Worm (Caenorhabditis elegans): ENCODE data around the gene sup-10.
A peak's percentile ranks its signal among the peaks of the same experiment; 100 is the strongest.

The sup-10 gene

DNA sequence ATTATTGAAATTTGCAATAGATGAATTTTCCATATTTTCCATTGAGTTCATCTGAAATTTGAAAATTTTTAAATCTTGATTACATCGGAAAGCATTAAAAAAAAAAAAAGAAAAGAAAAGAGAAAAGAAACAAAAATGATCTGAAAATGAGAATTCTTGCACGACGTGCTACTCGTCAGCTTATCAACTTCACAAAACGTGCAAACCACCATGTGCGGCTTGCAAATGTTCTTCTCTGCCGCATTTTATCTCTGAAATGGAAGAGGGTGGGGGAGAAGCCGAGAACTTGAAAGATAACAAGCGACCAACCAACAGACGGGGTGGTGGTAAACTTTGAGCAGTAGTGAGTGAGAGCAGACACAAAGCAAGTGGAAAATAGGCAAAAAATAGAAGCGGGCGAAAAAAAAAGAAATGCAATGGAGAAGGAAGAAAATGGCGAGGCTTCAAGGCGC lies 5.9 kb downstream of the sup-10 start, which contains the start of gene F31A3.3:
F31A3.3 (minus strand) TSS at position 51 of the 452 bp plus-strand sequence.
- TF ChIP-seq daf-12 (tag; optimal IDR thresholded peaks at IDR 0.05) (no peak), attf-4 (tag; optimal IDR thresholded peaks at IDR 0.05) (no peak), T26A8.4 (GFP tag; IDR thresholded peaks at IDR 0.05) (no peak), zfp-3 (GFP tag; conservative IDR thresholded peaks at IDR 0.05) (no peak), hif-1 (tag; optimal IDR thresholded peaks at IDR 0.05) (no peak), saeg-2 (GFP tag; IDR thresholded peaks at IDR 0.05) (0 out of 2 replicates have a peak, but pooled peaks have one; percentile 27), daf-19 (GFP tag; conservative IDR thresholded peaks at IDR 0.05) (no peak), aha-1 (tag) (peak; percentile 6), spr-3 (GFP tag; optimal IDR thresholded peaks at IDR 0.05) (no peak), fkh-10 (GFP tag; optimal IDR thresholded peaks at IDR 0.05) (no peak), php-3 (GFP tag; IDR thresholded peaks at IDR 0.05) (no peak), mep-1 (tag; optimal IDR thresholded peaks at IDR 0.05) (no peak), mdl-1 (tag; optimal IDR thresholded peaks at IDR 0.05) (peak in 1 of 2 experiments; percentile 46), nhr-42 (GFP tag; IDR thresholded peaks at IDR 0.05) (no peak), hlh-11 (tag; optimal IDR thresholded peaks at IDR 0.05) (peak; percentile 36), zip-2 (tag; optimal IDR thresholded peaks at IDR 0.05) (no peak), daf-16 (GFP tag; optimal IDR thresholded peaks at IDR 0.05) (no peak), daf-16 (tag; optimal IDR thresholded peaks at IDR 0.05) (no peak), nhr-111 (GFP tag; optimal IDR thresholded peaks at IDR 0.05) (no peak), ceh-28 (tag; optimal IDR thresholded peaks at IDR 0.05) (no peak), nhr-41 (GFP tag; IDR thresholded peaks at IDR 0.05) (no peak), madf-5 (GFP tag; IDR thresholded peaks at IDR 0.05) (no peak), ceh-32 (tag; optimal IDR thresholded peaks at IDR 0.05; ENCODE audit: poor library complexity) (no peak), gei-8 (GFP tag; optimal IDR thresholded peaks at IDR 0.05) (no peak), hlh-30 (tag; optimal IDR thresholded peaks at IDR 0.05; ENCODE audit: insufficient read depth) (no peak), duxl-1 (tag; optimal IDR thresholded peaks at IDR 0.05; ENCODE audit: poor library complexity) (no peak), dmd-8 (GFP tag; IDR thresholded peaks at IDR 0.05) (no peak), lin-15B (tag; optimal IDR thresholded peaks at IDR 0.05) (no peak), F26F4.8 (GFP tag; conservative IDR thresholded peaks at IDR 0.05) (no peak), daf-8 (GFP tag; IDR thresholded peaks at IDR 0.05) (no peak), F44E2.7 (GFP tag; IDR thresholded peaks at IDR 0.05) (no peak), dmd-6 (GFP tag; IDR thresholded peaks at IDR 0.05) (peak; percentile 83), zfp-2 (tag; optimal IDR thresholded peaks at IDR 0.05) (no peak), vab-7 (GFP tag; IDR thresholded peaks at IDR 0.05) (no peak), spr-1 (tag; optimal IDR thresholded peaks at IDR 0.05) (no peak), nhr-28 (tag; optimal IDR thresholded peaks at IDR 0.05) (peak; percentile 54), egl-27 (tag; optimal IDR thresholded peaks at IDR 0.05) (no peak), ztf-7 (tag; optimal IDR thresholded peaks at IDR 0.05) (no peak), F37D6.2 (tag; optimal IDR thresholded peaks at IDR 0.05) (no peak), lin-1 (GFP tag; IDR thresholded peaks at IDR 0.05) (no peak), ama-1 (optimal IDR thresholded peaks at IDR 0.05) (no peak), pha-4 (GFP tag; IDR thresholded peaks at IDR 0.05) (no peak), pha-4 (tag; optimal IDR thresholded peaks at IDR 0.05) (no peak), fos-1 (tag; optimal IDR thresholded peaks at IDR 0.05) (no peak), mxl-3 (GFP tag; optimal IDR thresholded peaks at IDR 0.05) (peak; percentile 51), tra-1 (GFP tag; IDR thresholded peaks at IDR 0.05) (no peak), nhr-10 (tag; optimal IDR thresholded peaks at IDR 0.05) (no peak), pqm-1 (tag; optimal IDR thresholded peaks at IDR 0.05) (peak; percentile 51), R02D3.7 (tag; optimal IDR thresholded peaks at IDR 0.05) (no peak), ZK546.5 (tag; optimal IDR thresholded peaks at IDR 0.05) (no peak)
